Fruit fly (Drosophila melanogaster): ENCODE data around the gene Cyp318a1.

The Cyp318a1 gene

DNA sequence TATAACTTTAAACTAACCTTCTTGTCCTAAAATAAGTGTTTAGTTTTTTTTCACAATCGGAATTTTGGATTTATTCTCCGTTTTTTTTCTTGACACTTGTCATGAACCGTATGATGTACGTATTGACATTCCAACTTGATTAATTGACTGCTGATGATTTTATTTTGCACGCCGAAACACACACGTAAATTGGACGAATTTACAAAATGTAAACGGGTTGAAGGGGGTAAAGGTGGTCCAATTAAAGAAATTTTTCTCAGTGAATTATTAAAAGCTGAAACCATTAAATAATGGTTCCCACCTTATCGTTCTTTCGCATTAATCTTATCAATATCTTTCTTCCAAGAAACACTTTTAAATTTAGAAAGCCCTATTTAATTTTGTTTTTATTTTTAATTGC, 24.1 kb downstream of the Cyp318a1 start, which contains the start of gene Uch-L5R:
TSS of gene Uch-L5R (minus strand) at position 101 of the 400 bp plus-strand sequence.
- no peak for TF ChIP-seq CG17801 (GFP tag; optimal IDR thresholded peaks at IDR 0.05; ENCODE audit: partially characterized antibody)

DNA sequence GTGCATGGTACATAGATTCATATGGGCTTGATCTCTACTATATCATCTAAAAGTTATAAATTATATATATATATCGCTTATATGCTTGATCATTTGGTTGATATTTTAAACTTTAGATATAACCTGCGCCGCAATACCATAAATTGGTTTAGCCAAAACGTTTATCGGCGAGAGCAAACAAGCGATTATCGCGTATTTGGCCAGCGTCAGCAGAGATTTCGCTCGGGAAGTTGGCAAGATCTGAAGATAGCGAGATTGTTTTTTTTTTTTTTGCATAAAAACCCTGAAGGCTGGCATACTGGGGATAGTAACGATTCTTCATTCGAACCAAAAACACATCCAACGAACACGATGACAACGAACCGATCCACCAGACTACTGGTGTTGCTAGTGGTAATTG, 27.1 kb downstream of the Cyp318a1 start, which contains the start of gene Muc11A:
TSS of gene Muc11A (plus strand) at position 301 of the 400 bp plus-strand sequence.
- no peak for TF ChIP-seq CG17801 (GFP tag; optimal IDR thresholded peaks at IDR 0.05; ENCODE audit: partially characterized antibody)

DNA sequence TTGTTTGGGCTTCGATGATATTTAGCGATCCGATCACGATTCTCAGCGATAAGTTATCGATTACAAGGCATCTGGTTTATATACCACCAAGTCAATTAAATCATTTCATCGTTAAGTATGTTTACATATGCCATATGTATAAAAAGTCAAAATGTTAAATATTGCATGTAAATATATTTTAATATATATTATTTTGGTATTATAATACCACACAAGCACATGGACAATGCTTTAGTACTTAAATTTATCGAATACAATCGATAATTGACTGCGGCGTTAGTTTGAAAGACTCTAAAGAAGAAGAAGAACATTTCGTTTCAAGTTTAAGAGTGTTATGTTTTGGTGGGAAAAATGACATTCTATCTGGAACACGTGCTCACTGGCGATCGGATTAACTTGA, 37.7 kb downstream of the Cyp318a1 start, which contains the start of gene CG34323:
TSS of gene CG34323 (plus strand) at position 301 of the 400 bp plus-strand sequence.
- no peak for TF ChIP-seq CG17801 (GFP tag; optimal IDR thresholded peaks at IDR 0.05; ENCODE audit: partially characterized antibody)

DNA sequence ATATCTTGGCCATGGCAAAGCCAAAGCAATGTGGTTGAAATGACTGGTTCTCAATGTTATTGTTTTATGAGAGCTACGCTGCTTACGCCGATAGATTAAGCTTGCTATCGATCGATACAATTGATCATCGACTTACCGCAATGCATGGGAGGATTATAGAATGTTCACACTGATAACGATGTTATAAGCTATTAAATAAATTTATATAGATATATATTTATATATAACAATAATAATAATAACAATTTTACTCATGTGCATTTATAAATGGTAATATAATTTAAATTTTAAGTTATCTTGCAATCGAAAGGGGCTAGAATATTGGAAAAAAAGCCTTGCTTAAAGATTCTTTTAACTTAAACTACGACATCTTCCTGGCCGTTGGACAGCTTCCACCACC, 40.3 kb downstream of the Cyp318a1 start, which contains the start of gene moon:
TSS of gene moon (minus strand) at position 101 of the 400 bp plus-strand sequence.
- TF ChIP-seq CG17801 (GFP tag; optimal IDR thresholded peaks at IDR 0.05; ENCODE audit: partially characterized antibody) = no peak

DNA sequence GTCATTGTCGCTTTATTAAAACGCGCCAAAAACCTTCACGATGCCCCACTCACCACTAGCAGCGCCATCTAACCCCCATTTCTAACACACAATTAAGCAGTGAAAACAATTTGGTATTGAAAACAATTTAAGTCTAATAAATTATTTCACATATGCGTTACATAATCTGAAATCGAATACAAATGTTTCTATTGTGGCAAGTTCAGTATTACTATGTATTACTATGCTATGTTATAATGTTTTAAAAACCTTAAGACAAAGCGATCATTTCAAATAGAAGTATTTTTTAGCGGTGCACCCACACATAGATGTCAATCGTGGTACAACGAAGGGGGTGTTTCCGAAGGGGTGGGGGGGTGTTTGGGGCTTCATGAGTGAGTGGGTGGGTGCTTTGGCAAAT, 41.2 kb downstream of the Cyp318a1 start:
- no peak for TF ChIP-seq CG17801 (GFP tag; optimal IDR thresholded peaks at IDR 0.05; ENCODE audit: partially characterized antibody)

DNA sequence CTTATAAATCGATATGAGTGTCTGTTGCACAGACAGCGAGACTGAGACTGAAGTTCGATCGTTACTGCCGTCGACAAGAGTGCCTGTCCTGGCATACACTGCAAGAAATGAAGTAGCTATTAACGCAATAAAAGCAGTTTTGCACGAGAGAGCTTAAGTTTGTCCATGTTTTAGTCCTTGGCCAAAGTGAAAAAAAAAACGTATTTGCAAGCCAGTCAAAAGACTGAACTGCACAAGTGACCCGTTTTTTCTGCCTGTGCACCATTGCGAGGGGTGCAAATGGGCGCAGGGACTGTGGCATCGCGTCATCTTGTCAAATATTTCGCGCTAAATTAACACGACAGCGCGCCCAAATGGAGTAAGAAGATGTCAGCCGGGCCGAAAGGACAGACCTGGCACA, 43.1 kb downstream of the Cyp318a1 start:
- TF ChIP-seq CG17801 (GFP tag; optimal IDR thresholded peaks at IDR 0.05; ENCODE audit: partially characterized antibody) = no peak

DNA sequence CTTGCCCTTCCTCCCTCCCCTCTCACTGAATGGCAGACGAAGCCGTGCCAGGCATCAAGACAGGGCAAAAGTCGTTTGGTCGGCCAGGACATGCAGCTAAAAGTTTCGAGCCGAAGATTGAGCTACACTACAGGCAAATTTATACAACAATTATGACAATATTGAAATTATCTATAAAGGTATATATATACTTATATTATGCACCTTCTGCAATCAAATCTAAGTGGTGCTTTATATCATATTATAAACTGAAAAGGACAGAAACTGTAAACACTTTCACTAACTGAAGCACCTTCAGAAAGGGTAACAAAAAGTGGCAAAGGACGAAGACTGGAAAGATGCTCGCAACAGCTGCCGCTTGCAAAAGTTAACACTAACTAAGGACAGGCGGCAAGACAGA, 43.8 kb downstream of the Cyp318a1 start:
- TF ChIP-seq CG17801 (GFP tag; optimal IDR thresholded peaks at IDR 0.05; ENCODE audit: partially characterized antibody) = no peak

DNA sequence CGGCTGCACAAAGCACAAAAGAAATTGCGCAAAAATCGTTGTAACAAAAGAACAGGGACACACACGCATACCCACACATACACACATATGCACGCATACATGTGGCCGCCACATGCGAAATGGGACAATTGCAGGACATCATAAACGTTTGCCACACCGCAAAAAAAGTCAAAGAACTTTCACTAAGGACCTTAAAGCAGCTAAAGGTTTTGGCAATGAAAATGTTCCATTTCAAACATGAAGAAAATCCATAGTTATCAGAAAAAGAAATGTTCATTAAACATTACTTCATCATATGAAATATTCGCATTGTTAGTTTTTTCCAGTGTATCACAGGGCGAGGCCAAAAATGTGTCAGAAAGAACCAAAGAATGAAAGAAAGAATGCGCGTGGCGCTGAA, 49.8 kb downstream of the Cyp318a1 start:
- no peak for TF ChIP-seq CG17801 (GFP tag; optimal IDR thresholded peaks at IDR 0.05; ENCODE audit: partially characterized antibody)

DNA sequence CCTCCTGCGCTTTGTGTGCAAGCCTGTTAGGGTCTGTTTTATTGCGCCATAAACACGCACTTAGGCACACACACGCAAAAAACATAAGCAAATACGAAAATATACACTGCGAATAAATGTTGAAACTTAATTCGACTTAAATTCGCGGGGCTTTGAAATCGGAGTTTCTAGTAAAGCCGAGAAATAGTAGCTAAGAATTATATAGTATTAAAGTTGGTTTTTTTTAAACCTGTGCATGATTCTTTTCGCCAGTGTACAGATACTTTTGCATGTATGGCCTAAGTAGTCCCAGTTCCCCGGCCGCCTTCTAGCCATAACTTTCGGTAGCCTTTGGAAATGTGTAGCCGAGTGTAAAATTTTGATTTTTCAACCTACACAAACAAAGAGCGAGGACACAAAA, 52.0 kb downstream of the Cyp318a1 start:
- TF ChIP-seq CG17801 (GFP tag; optimal IDR thresholded peaks at IDR 0.05; ENCODE audit: partially characterized antibody) = no peak
